Fruit fly (Drosophila melanogaster) whole organism, embryonic: ENCODE data around the gene Atat.

Experiments used
- Ada2b ChIP-seq: fragments of 200-800 bp; sonication (Bioruptor generic); IDR thresholded peaks from 2 replicates; pipeline ENCODE4 v1.3.6; 2022; ENCODE audit warnings: missing biosample characterization, missing genetic modification characterization
- B-H1 ChIP-seq: fragments of 200-800 bp; sonication (Bioruptor generic); IDR thresholded peaks from 3 replicates; pipeline ENCODE4 v1.3.6; 2022; ENCODE audit warnings: missing biosample characterization, missing genetic modification characterization
- BEAF-32 ChIP-seq: fragments of 200-800 bp; sonication (Bioruptor generic); optimal IDR thresholded peaks from 3 replicates; lab custom pipeline; 2017; ENCODE audit warnings: missing biosample characterization, missing genetic modification characterization, mild to moderate bottlenecking, moderate library complexity, missing genetic modification reagents
- CG10147 ChIP-seq: fragments of 200-800 bp; sonication (Bioruptor generic); optimal IDR thresholded peaks from 2 replicates; lab custom pipeline; 2019; ENCODE audit warnings: missing biosample characterization, mild to moderate bottlenecking, missing genetic modification characterization, moderate library complexity
- CG12299 ChIP-seq: fragments of 200-800 bp; sonication (Bioruptor generic); optimal IDR thresholded peaks from 2 replicates; lab custom pipeline; 2018; ENCODE audit warnings: missing biosample characterization, mild to moderate bottlenecking, missing genetic modification characterization
- CG1233 ChIP-seq: fragments of 200-800 bp; sonication (Bioruptor generic); optimal IDR thresholded peaks from 4 replicates; lab custom pipeline; 2018; ENCODE audit warnings: missing biosample characterization, mild to moderate bottlenecking, missing genetic modification characterization
- CG13296 ChIP-seq: fragments of 200-800 bp; sonication (Bioruptor generic); optimal IDR thresholded peaks from 3 replicates; lab custom pipeline; 2018; ENCODE audit warnings: missing biosample characterization, mild to moderate bottlenecking, missing genetic modification characterization
- CG13424 ChIP-seq: fragments of 200-800 bp; sonication (Bioruptor generic); optimal IDR thresholded peaks from 2 replicates; lab custom pipeline; 2019; ENCODE audit warnings: missing biosample characterization, mild to moderate bottlenecking, missing genetic modification characterization, moderate library complexity
- CG14014 ChIP-seq: fragments of 200-800 bp; sonication (Bioruptor generic); IDR thresholded peaks from 2 replicates; pipeline ENCODE4 v1.3.6; 2022; ENCODE audit warnings: missing biosample characterization, missing genetic modification characterization
- CG14710 ChIP-seq: fragments of 200-800 bp; sonication (Bioruptor generic); optimal IDR thresholded peaks from 3 replicates; lab custom pipeline; 2019; ENCODE audit warnings: missing biosample characterization, mild to moderate bottlenecking, missing genetic modification characterization, moderate library complexity
- CG15479 ChIP-seq: fragments of 200-800 bp; sonication (Bioruptor generic); optimal IDR thresholded peaks from 3 replicates; lab custom pipeline; 2019; ENCODE audit warnings: missing biosample characterization, mild to moderate bottlenecking, missing genetic modification characterization, moderate library complexity
- CG15514 ChIP-seq: fragments of 200-800 bp; sonication (Bioruptor generic); optimal IDR thresholded peaks from 3 replicates; lab custom pipeline; 2017; ENCODE audit warnings: missing biosample characterization, missing genetic modification characterization, mild to moderate bottlenecking, moderate library complexity, missing genetic modification reagents
- CG15601 ChIP-seq: fragments of 200-800 bp; sonication (Bioruptor generic); optimal IDR thresholded peaks from 3 replicates; lab custom pipeline; 2019; ENCODE audit warnings: missing biosample characterization, mild to moderate bottlenecking, missing genetic modification characterization, moderate library complexity
- CG1647 ChIP-seq: fragments of 200-800 bp; sonication (Bioruptor generic); optimal IDR thresholded peaks from 3 replicates; lab custom pipeline; 2016; ENCODE audit warnings: missing biosample characterization, missing genetic modification characterization
- CG16779 ChIP-seq: fragments of 200-800 bp; sonication (Bioruptor generic); IDR thresholded peaks from 2 replicates; pipeline ENCODE4 v1.3.6; 2022; ENCODE audit warnings: missing biosample characterization, missing genetic modification characterization
- CG16813 ChIP-seq: fragments of 200-800 bp; sonication (Bioruptor generic); IDR thresholded peaks from 3 replicates; pipeline ENCODE4 v1.3.6; 2022; ENCODE audit warnings: missing biosample characterization, missing genetic modification characterization; ENCODE audit not compliant: partially characterized antibody
- CG17328 ChIP-seq: fragments of 200-800 bp; sonication (Bioruptor generic); IDR thresholded peaks from 2 replicates; pipeline ENCODE4 v1.3.6; 2022; ENCODE audit warnings: missing biosample characterization, missing genetic modification characterization
- CG30403 ChIP-seq: fragments of 200-800 bp; sonication (Bioruptor generic); optimal IDR thresholded peaks from 3 replicates; lab custom pipeline; 2016; ENCODE audit warnings: missing biosample characterization, missing genetic modification characterization
- CG3163 ChIP-seq: fragments of 200-800 bp; sonication (Bioruptor generic); optimal IDR thresholded peaks from 3 replicates; lab custom pipeline; 2016; ENCODE audit warnings: missing biosample characterization, missing genetic modification characterization
- CG5953 ChIP-seq: fragments of 200-800 bp; sonication (Bioruptor generic); IDR thresholded peaks from 2 replicates; pipeline ENCODE4 v1.3.6; 2022; ENCODE audit warnings: missing biosample characterization, missing genetic modification characterization
- CG6272 ChIP-seq: fragments of 200-800 bp; sonication (Bioruptor generic); IDR thresholded peaks from 2 replicates; pipeline ENCODE4 v1.3.6; 2022; ENCODE audit warnings: missing biosample characterization, missing genetic modification characterization
- CG7928 ChIP-seq: fragments of 200-800 bp; sonication (Bioruptor generic); optimal IDR thresholded peaks from 2 replicates; lab custom pipeline; 2017; ENCODE audit warnings: missing biosample characterization, mild to moderate bottlenecking, missing genetic modification characterization
- Fer2 ChIP-seq: fragments of 200-800 bp; sonication (Bioruptor generic); optimal IDR thresholded peaks from 2 replicates; lab custom pipeline; 2018; ENCODE audit warnings: missing biosample characterization, mild to moderate bottlenecking, missing genetic modification characterization, moderate library complexity
- Fer3 ChIP-seq: fragments of 200-800 bp; sonication (Bioruptor generic); optimal IDR thresholded peaks from 2 replicates; lab custom pipeline; 2018; ENCODE audit warnings: missing biosample characterization, mild to moderate bottlenecking, missing genetic modification characterization, moderate library complexity
- HmgZ ChIP-seq: fragments of 200-800 bp; sonication (Bioruptor generic); optimal IDR thresholded peaks from 2 replicates; lab custom pipeline; 2018; ENCODE audit warnings: missing biosample characterization, mild to moderate bottlenecking, missing genetic modification characterization
- Hmx ChIP-seq: fragments of 200-800 bp; sonication (Bioruptor generic); optimal IDR thresholded peaks from 2 replicates; lab custom pipeline; 2016; ENCODE audit warnings: missing biosample characterization, missing genetic modification characterization
- Jarid2 ChIP-seq: fragments of 200-800 bp; sonication (Bioruptor generic); optimal IDR thresholded peaks from 3 replicates; lab custom pipeline; 2017; ENCODE audit warnings: mild to moderate bottlenecking, missing biosample characterization, missing genetic modification reagents, missing genetic modification characterization
- Mrtf ChIP-seq: fragments of 200-800 bp; sonication (Bioruptor generic); IDR thresholded peaks from 3 replicates; pipeline ENCODE4 v1.3.6; 2022; ENCODE audit warnings: missing biosample characterization, missing genetic modification characterization
- NFAT ChIP-seq: fragments of 200-800 bp; sonication (Bioruptor generic); IDR thresholded peaks from 2 replicates; pipeline ENCODE4 v1.3.6; 2022; ENCODE audit warnings: missing biosample characterization, missing genetic modification characterization
- Rx ChIP-seq: fragments of 200-800 bp; sonication (Bioruptor generic); IDR thresholded peaks from 2 replicates; pipeline ENCODE4 v1.3.6; 2022; ENCODE audit warnings: missing biosample characterization, missing genetic modification characterization
- Sin3A ChIP-seq: fragments of >200 bp; optimal IDR thresholded peaks from 2 replicates; lab custom pipeline; 2018
- Six4 ChIP-seq: fragments of 200-800 bp; sonication (Bioruptor generic); optimal IDR thresholded peaks from 2 replicates; lab custom pipeline; 2016; ENCODE audit warnings: missing biosample characterization, missing genetic modification characterization
- Sry-δ ChIP-seq: fragments of 200-800 bp; sonication (Bioruptor generic); optimal IDR thresholded peaks from 2 replicates; lab custom pipeline; 2016; ENCODE audit warnings: missing biosample characterization, missing genetic modification characterization
- Usf ChIP-seq: fragments of 200-800 bp; sonication (Bioruptor generic); optimal IDR thresholded peaks from 2 replicates; lab custom pipeline; 2017; ENCODE audit warnings: missing genotype, missing biosample characterization, missing genetic modification characterization
- ato ChIP-seq: fragments of 200-800 bp; sonication (Bioruptor generic); IDR thresholded peaks from 2 replicates; pipeline ENCODE4 v1.3.6; 2022; ENCODE audit warnings: missing biosample characterization, missing genetic modification characterization; ENCODE audit not compliant: partially characterized antibody
- bbx ChIP-seq: fragments of 200-800 bp; sonication (Bioruptor generic); IDR thresholded peaks from 2 replicates; pipeline ENCODE4 v1.3.6; 2022; ENCODE audit warnings: missing biosample characterization, missing genetic modification characterization; ENCODE audit not compliant: partially characterized antibody
- crp ChIP-seq, 2 experiments: fragments of 200-800 bp; sonication (Bioruptor generic); optimal IDR thresholded peaks; 2 replicates in 1 of 2; 3 replicates in 1 of 2; lab custom pipeline; 2017; ENCODE audit warnings: missing biosample characterization in 2 of 2, missing genetic modification characterization in 2 of 2, mild to moderate bottlenecking in 1 of 2, moderate library complexity in 1 of 2
- cwo ChIP-seq: fragments of 200-800 bp; sonication (Bioruptor generic); optimal IDR thresholded peaks from 3 replicates; lab custom pipeline; 2017; ENCODE audit warnings: missing biosample characterization, missing genetic modification characterization, mild to moderate bottlenecking, moderate library complexity, missing genetic modification reagents
- fd64A ChIP-seq: fragments of 200-800 bp; sonication (Bioruptor generic); optimal IDR thresholded peaks from 3 replicates; lab custom pipeline; 2018; ENCODE audit warnings: missing biosample characterization, mild to moderate bottlenecking, missing genetic modification characterization
- gcm2 ChIP-seq: fragments of 200-800 bp; sonication (Bioruptor generic); optimal IDR thresholded peaks from 2 replicates; lab custom pipeline; 2016; ENCODE audit warnings: missing biosample characterization, missing genetic modification characterization
- lbe ChIP-seq: fragments of 200-800 bp; sonication (Bioruptor generic); optimal IDR thresholded peaks from 2 replicates; lab custom pipeline; 2016; ENCODE audit warnings: missing biosample characterization, mild to moderate bottlenecking, missing genetic modification characterization
- lilli ChIP-seq: fragments of 200-800 bp; sonication (Bioruptor generic); optimal IDR thresholded peaks from 3 replicates; lab custom pipeline; 2016; ENCODE audit warnings: missing biosample characterization, missing genetic modification characterization
- nau ChIP-seq: fragments of 200-800 bp; sonication (Bioruptor generic); optimal IDR thresholded peaks from 3 replicates; lab custom pipeline; 2017; ENCODE audit warnings: missing biosample characterization, mild to moderate bottlenecking, missing genetic modification characterization, missing genetic modification reagents
- odd ChIP-seq: fragments of 200-800 bp; sonication (Bioruptor generic); optimal IDR thresholded peaks from 2 replicates; lab custom pipeline; 2017; ENCODE audit warnings: missing biosample characterization, mild to moderate bottlenecking, missing genetic modification characterization
- ranshi ChIP-seq: fragments of 200-800 bp; sonication (Bioruptor generic); IDR thresholded peaks from 2 replicates; pipeline ENCODE4 v1.3.6; 2022; ENCODE audit warnings: missing biosample characterization, missing genetic modification characterization
- run ChIP-seq: fragments of 200-800 bp; sonication (Bioruptor generic); optimal IDR thresholded peaks from 3 replicates; lab custom pipeline; 2018; ENCODE audit warnings: missing biosample characterization, mild to moderate bottlenecking, missing genetic modification characterization
- slp2 ChIP-seq: fragments of 200-800 bp; sonication (Bioruptor generic); optimal IDR thresholded peaks from 2 replicates; lab custom pipeline; 2016; ENCODE audit warnings: missing biosample characterization, missing genetic modification characterization
- sug ChIP-seq: fragments of 200-800 bp; optimal IDR thresholded peaks from 2 replicates; lab custom pipeline; 2019; ENCODE audit warnings: missing biosample characterization, mild to moderate bottlenecking, missing genetic modification characterization, moderate library complexity
- usp ChIP-seq: fragments of >200 bp; optimal IDR thresholded peaks from 2 replicates; lab custom pipeline; 2017; ENCODE audit warnings: missing biosample characterization, missing genetic modification characterization

The Atat gene

DNA sequence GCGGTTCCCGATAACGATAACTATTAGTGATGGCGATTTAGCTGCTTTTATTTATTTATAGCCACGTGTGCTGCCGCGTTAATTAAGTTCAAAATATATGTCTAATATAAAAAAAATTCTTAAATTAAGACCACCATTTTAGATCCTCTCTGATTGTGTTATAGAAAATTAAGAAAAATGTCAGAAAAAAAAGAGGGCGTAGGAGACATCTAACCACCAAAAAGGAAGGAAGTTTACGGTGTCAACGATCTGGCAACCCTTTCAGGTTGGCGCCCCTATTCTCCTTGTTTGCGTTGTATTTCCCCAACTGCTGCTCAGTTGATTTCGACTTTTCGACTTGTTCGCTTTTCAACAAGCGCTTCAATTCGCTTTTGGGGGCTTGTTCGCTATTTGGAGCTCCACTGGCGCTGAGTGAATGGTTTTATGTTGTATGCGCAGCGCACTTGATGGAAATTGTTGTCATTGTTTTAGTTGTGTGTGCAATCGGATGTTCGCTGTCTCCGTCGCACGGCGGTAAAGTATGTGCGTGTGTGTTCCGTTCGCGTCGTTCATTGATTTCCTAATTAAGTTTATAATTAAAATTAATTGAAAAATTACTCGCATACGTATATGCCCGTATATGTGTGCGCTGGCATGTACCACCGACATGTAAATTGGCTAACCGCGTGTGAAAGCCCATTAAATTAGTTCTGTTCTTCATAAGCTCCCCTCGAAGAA is 34.4 kb upstream of the Atat start, which contains the start of the genes CG3434 and CG44838 (continued):
- TF ChIP-seq CG30403: peak; percentile 88
- no peak for TF ChIP-seq usp (GFP tag; lab: Kevin White, UChicago)
- TF ChIP-seq CG10147 (GFP tag; lab: Kevin White, UChicago): peak; percentile 83
- TF ChIP-seq CG6272: peak; percentile 76; the same call in 1 of the 2 replicates
- TF ChIP-seq CG12299 (tag; lab: Kevin White, UChicago): peak; percentile 74
- TF ChIP-seq CG15514 (GFP tag; lab: Kevin White, UChicago): peak; percentile 90
- peak; percentile 48 for TF ChIP-seq nau (GFP tag; lab: Kevin White, UChicago)
- TF ChIP-seq run (tag; lab: Kevin White, UChicago): peak; percentile 70
- peak; percentile 2 for TF ChIP-seq Sin3A (lab: Kevin White, UChicago)
- TF ChIP-seq CG7928 (GFP tag; lab: Kevin White, UChicago): peak; percentile 58
- peak; percentile 26 for TF ChIP-seq Hmx (GFP tag; lab: Kevin White, UChicago)
- peak; percentile 57 for TF ChIP-seq Usf (GFP tag; lab: Kevin White, UChicago)
- TF ChIP-seq ato (GFP tag; lab: Robert Waterston, UW): no peak
- TF ChIP-seq CG5953: no peak
- peak; percentile 71 for TF ChIP-seq Fer3
- TF ChIP-seq lbe (GFP tag; lab: Kevin White, UChicago): peak; percentile 47
- peak; percentile 44 for TF ChIP-seq odd (GFP tag; lab: Kevin White, UChicago)
- TF ChIP-seq CG1647 (GFP tag; lab: Kevin White, UChicago): peak; percentile 67
- peak; percentile 82 for TF ChIP-seq HmgZ
- peak in 1 of 2 experiments; percentile 55 for TF ChIP-seq crp (GFP tag; optimal IDR thresholded peaks at IDR 0.05; lab: Kevin White, UChicago)
- TF ChIP-seq CG15601 (tag; lab: Kevin White, UChicago): peak; percentile 98
- TF ChIP-seq CG16813 (GFP tag; lab: Robert Waterston, UW): 0 out of 3 replicates have a peak, but pooled peaks have one; percentile 27
- peak; percentile 77 for TF ChIP-seq gcm2 (GFP tag; lab: Kevin White, UChicago)
- TF ChIP-seq CG15479 (GFP tag; lab: Kevin White, UChicago): peak; percentile 19
- peak; percentile 61 for TF ChIP-seq Sry-δ (GFP tag; lab: Kevin White, UChicago)
- peak; percentile 53; the same call in 1 of the 2 replicates for TF ChIP-seq Rx
- TF ChIP-seq CG14710 (tag; lab: Kevin White, UChicago): peak; percentile 91
- TF ChIP-seq CG13296 (GFP tag; lab: Kevin White, UChicago): peak; percentile 80
- TF ChIP-seq CG14014 (GFP tag; lab: Robert Waterston, UW): peak; percentile 70
- peak; percentile 75 for TF ChIP-seq cwo (GFP tag; lab: Kevin White, UChicago)
- peak; percentile 67 for TF ChIP-seq Ada2b
- TF ChIP-seq CG17328 (GFP tag; lab: Robert Waterston, UW): peak; percentile 74
- TF ChIP-seq CG16779: no peak
- peak; percentile 74 for TF ChIP-seq CG1233 (GFP tag; lab: Kevin White, UChicago)
- peak; percentile 31 for TF ChIP-seq CG3163 (GFP tag; lab: Kevin White, UChicago)
- TF ChIP-seq ranshi (GFP tag; lab: Robert Waterston, UW): peak; percentile 64
- TF ChIP-seq lilli (GFP tag; lab: Kevin White, UChicago): peak; percentile 90
- peak; percentile 86 for TF ChIP-seq sug (tag; lab: Kevin White, UChicago)
- TF ChIP-seq B-H1 (GFP tag; lab: Robert Waterston, UW): peak; percentile 69
- peak; percentile 69 for TF ChIP-seq Fer2 (tag; lab: Kevin White, UChicago)
- TF ChIP-seq Jarid2 (GFP tag; lab: Kevin White, UChicago): peak; percentile 81
- TF ChIP-seq CG13424 (tag; lab: Kevin White, UChicago): peak; percentile 87
- peak; percentile 68; the same call in 2 of the 3 replicates for TF ChIP-seq Mrtf
- peak; percentile 38 for TF ChIP-seq BEAF-32 (GFP tag; lab: Kevin White, UChicago)
- peak; percentile 56 for TF ChIP-seq NFAT
- peak; percentile 15 for TF ChIP-seq fd64A (GFP tag; lab: Kevin White, UChicago)
- peak; percentile 80 for TF ChIP-seq Six4 (GFP tag; lab: Kevin White, UChicago)
- TF ChIP-seq slp2 (GFP tag; lab: Kevin White, UChicago): no peak
- peak; percentile 25; the same call in 1 of the 2 replicates for TF ChIP-seq bbx (GFP tag; lab: Robert Waterston, UW)
